Worm (Caenorhabditis elegans) whole organism, midembryonic: ENCODE measurements around the gene Y47D7A.11.

Experiments used
- flt-1 ChIP-seq: fragments of 200-800 bp; sonication (Bioruptor generic); IDR thresholded peaks from 2 replicates; pipeline ENCODE4 v1.3.6; 2022; ENCODE audit warnings: missing genetic modification characterization, missing compliant biosample characterization
- klf-2 ChIP-seq: fragments of 200-800 bp; sonication (Bioruptor generic); conservative IDR thresholded peaks from 2 replicates; pipeline ENCODE4 v1.3.6; 2022; ENCODE audit warnings: missing genetic modification reagents, missing genetic modification characterization, missing compliant biosample characterization
- ref-1 ChIP-seq: fragments of 200-800 bp; sonication (Bioruptor generic); conservative IDR thresholded peaks from 2 replicates; pipeline ENCODE4 v1.3.6; 2022; ENCODE audit warnings: missing genetic modification reagents, missing genetic modification characterization, missing compliant biosample characterization
- tab-1 ChIP-seq: fragments of 200-800 bp; sonication (Bioruptor generic); IDR thresholded peaks from 2 replicates; pipeline ENCODE4 v1.3.6; 2022; ENCODE audit warnings: missing genetic modification characterization, missing compliant biosample characterization
- ztf-29 ChIP-seq: fragments of 200-800 bp; sonication (Bioruptor generic); IDR thresholded peaks from 2 replicates; pipeline ENCODE4 v1.3.6; 2022; ENCODE audit warnings: missing genetic modification reagents, missing genetic modification characterization, missing compliant biosample characterization

DNA sequence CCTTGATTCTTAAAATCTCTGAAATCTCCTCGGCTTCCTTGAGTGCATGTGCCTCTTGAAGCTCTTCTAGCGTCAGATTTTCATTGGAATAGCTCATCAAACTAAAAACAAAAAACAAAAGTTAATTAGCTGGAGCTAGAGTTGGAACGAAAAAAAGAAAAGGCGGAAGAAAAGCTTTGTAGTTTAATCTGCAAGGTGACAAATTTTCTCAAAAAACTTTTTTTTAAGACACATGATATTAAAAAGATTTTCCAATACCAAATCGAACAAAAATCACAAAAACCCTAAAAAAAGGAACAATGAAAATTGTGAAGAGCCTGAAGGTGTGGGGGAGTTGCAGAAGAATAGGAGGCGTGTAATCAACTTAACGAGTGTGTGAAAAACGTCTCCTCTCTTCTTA lies 26.5 kb upstream of the Y47D7A.11 start, which contains the start of gene gnrr-5:
- TF ChIP-seq ref-1 (no peak), klf-2 (GFP tag; lab: Robert Waterston, UW) (no peak), ztf-29 (GFP tag; lab: Robert Waterston, UW) (no peak), tab-1 (GFP tag; lab: Robert Waterston, UW) (no peak), flt-1 (GFP tag; lab: Robert Waterston, UW) (no peak)
